Comparison of ENCODE assay signal across 5 fruit fly cellular contexts in genomic region chrX:7702160-7702907, dm6.
TF ChIP-seq lines count a peak whose summit lies in the region.

No protein-coding gene starts in this region.

- no peak for TF ChIP-seq CTCF in whole organism, embryonic (GFP tag; optimal IDR thresholded peaks at IDR 0.05; lab: Kevin White, UChicago)

TF ChIP-seq in whole organism, adult, 20 proteins besides CTCF, POLR2A, EP300 and RAD21 (continues in another document):
- TF ChIP-seq pad (GFP tag; optimal IDR thresholded peaks at IDR 0.05; lab: Kevin White, UChicago) (peak; percentile 33), Crg-1 (GFP tag; optimal IDR thresholded peaks at IDR 0.05; lab: Kevin White, UChicago) (peak; percentile 4), cnc (optimal IDR thresholded peaks at IDR 0.05; lab: Kevin White, UChicago) (no peak), cic (GFP tag; optimal IDR thresholded peaks at IDR 0.05; lab: Kevin White, UChicago) (peak; percentile 79), bab1 (GFP tag; optimal IDR thresholded peaks at IDR 0.05; lab: Kevin White, UChicago) (no peak), tj (GFP tag; optimal IDR thresholded peaks at IDR 0.05; lab: Kevin White, UChicago) (peak; percentile 74), Mnt (GFP tag; optimal IDR thresholded peaks at IDR 0.05; lab: Kevin White, UChicago) (peak; percentile 85), CG14711 (tag; optimal IDR thresholded peaks at IDR 0.05; lab: Kevin White, UChicago) (no peak), CG7045 (GFP tag; optimal IDR thresholded peaks at IDR 0.05; lab: Kevin White, UChicago) (no peak), ovo (GFP tag; optimal IDR thresholded peaks at IDR 0.05; lab: Kevin White, UChicago) (peak; percentile 28), CG11617 (GFP tag; optimal IDR thresholded peaks at IDR 0.05; lab: Kevin White, UChicago) (no peak), kay (GFP tag; lab: Kevin White, UChicago; ENCODE audit: borderline replicate concordance) (no peak), toe (GFP tag; optimal IDR thresholded peaks at IDR 0.05; lab: Kevin White, UChicago) (no peak), CG5204 (GFP tag; optimal IDR thresholded peaks at IDR 0.05; lab: Kevin White, UChicago) (no peak), CG1620 (GFP tag; optimal IDR thresholded peaks at IDR 0.05; lab: Kevin White, UChicago) (peak; percentile 43), CG33017 (tag; optimal IDR thresholded peaks at IDR 0.05; lab: Kevin White, UChicago) (no peak), CG12768 (GFP tag; optimal IDR thresholded peaks at IDR 0.05; lab: Kevin White, UChicago) (no peak), Hr96 (GFP tag; optimal IDR thresholded peaks at IDR 0.05; lab: Kevin White, UChicago) (peak; percentile 30), CG7101 (tag; optimal IDR thresholded peaks at IDR 0.05; lab: Kevin White, UChicago) (peak; percentile 55)

TF ChIP-seq in whole organism, embryonic, 481 proteins besides CTCF, POLR2A, EP300 and RAD21 (continues in another document):
- peak in 1 of 2 experiments; percentile 93 for TF ChIP-seq Pdp1 (GFP tag; optimal IDR thresholded peaks at IDR 0.05; lab: Kevin White, UChicago)
- TF ChIP-seq chinmo (GFP tag; IDR thresholded peaks at IDR 0.05; lab: Robert Waterston, UW; ENCODE audit: partially characterized antibody), result 0 out of 4 replicates have a peak, but pooled peaks have one; percentile 52
- no peak for TF ChIP-seq CG15269 (tag; optimal IDR thresholded peaks at IDR 0.05; lab: Kevin White, UChicago)
- 0 out of 2 replicates have a peak, but pooled peaks have one; percentile 13 for TF ChIP-seq slbo (GFP tag; IDR thresholded peaks at IDR 0.05; lab: Robert Waterston, UW)
- 0 out of 3 replicates have a peak, but pooled peaks have one; percentile 19 for TF ChIP-seq CG11456 (GFP tag; IDR thresholded peaks at IDR 0.05; lab: Robert Waterston, UW)
- TF ChIP-seq chm (GFP tag; IDR thresholded peaks at IDR 0.05; lab: Robert Waterston, UW), result peak; percentile 29; the same call in 1 of the 2 replicates
- no peak for TF ChIP-seq CG9797 (GFP tag; optimal IDR thresholded peaks at IDR 0.05; lab: Kevin White, UChicago)
- peak; percentile 9; the same call in 1 of the 2 replicates for TF ChIP-seq NFAT (GFP tag; IDR thresholded peaks at IDR 0.05; lab: Robert Waterston, UW)
- TF ChIP-seq CG34224 (GFP tag; IDR thresholded peaks at IDR 0.05; lab: Robert Waterston, UW; ENCODE audit: partially characterized antibody), result no peak
- no peak for TF ChIP-seq dan (GFP tag; IDR thresholded peaks at IDR 0.05; lab: Robert Waterston, UW)
- TF ChIP-seq mirr (GFP tag; optimal IDR thresholded peaks at IDR 0.05; lab: Kevin White, UChicago), result peak; percentile 38
- TF ChIP-seq maf-S (GFP tag; optimal IDR thresholded peaks at IDR 0.05; lab: Kevin White, UChicago), result no peak
- peak; percentile 43 for TF ChIP-seq nom (GFP tag; optimal IDR thresholded peaks at IDR 0.05; lab: Kevin White, UChicago)
- no peak for TF ChIP-seq lov (optimal IDR thresholded peaks at IDR 0.05; lab: Kevin White, UChicago)
- TF ChIP-seq lov (GFP tag; IDR thresholded peaks at IDR 0.05; lab: Robert Waterston, UW), result 0 out of 3 replicates have a peak, but pooled peaks have one; percentile 44
- TF ChIP-seq Vsx1 (GFP tag; optimal IDR thresholded peaks at IDR 0.05; lab: Kevin White, UChicago), result peak; percentile 3
- TF ChIP-seq gem (tag; optimal IDR thresholded peaks at IDR 0.05; lab: Kevin White, UChicago), result no peak

TF ChIP-seq in whole organism, prepupa, 60 proteins besides CTCF, POLR2A, EP300 and RAD21:
- TF ChIP-seq Blimp-1 (GFP tag; optimal IDR thresholded peaks at IDR 0.05; lab: Kevin White, UChicago) (no peak), pdm3 (GFP tag; optimal IDR thresholded peaks at IDR 0.05; lab: Kevin White, UChicago) (no peak), Lpt (GFP tag; optimal IDR thresholded peaks at IDR 0.05; lab: Kevin White, UChicago) (peak; percentile 32), eg (GFP tag; IDR thresholded peaks at IDR 0.05; lab: Robert Waterston, UW) (peak; percentile 49; the same call in 1 of the 3 replicates), CG6808 (GFP tag; optimal IDR thresholded peaks at IDR 0.05; lab: Kevin White, UChicago) (peak; percentile 2), CG9139 (GFP tag; optimal IDR thresholded peaks at IDR 0.05; lab: Kevin White, UChicago) (peak; percentile 13), Eip78C (GFP tag; lab: Kevin White, UChicago) (no peak), CG6163 (GFP tag; IDR thresholded peaks at IDR 0.05; lab: Robert Waterston, UW) (peak; percentile 63; the same call in 2 of the 3 replicates), vri (GFP tag; optimal IDR thresholded peaks at IDR 0.05; lab: Kevin White, UChicago) (peak; percentile 25), CG8119 (GFP tag; IDR thresholded peaks at IDR 0.05; lab: Robert Waterston, UW) (peak; percentile 15; the same call in 1 of the 3 replicates), CG11294 (GFP tag; IDR thresholded peaks at IDR 0.05; lab: Robert Waterston, UW) (no peak), CG15336 (GFP tag; IDR thresholded peaks at IDR 0.05; lab: Robert Waterston, UW) (peak; percentile 55; the same call in 1 of the 2 replicates), CG6276 (GFP tag; optimal IDR thresholded peaks at IDR 0.05; lab: Kevin White, UChicago) (peak; percentile 23)

TF ChIP-seq in whole organism, pupa, 21 proteins besides CTCF, POLR2A, EP300 and RAD21:
- TF ChIP-seq CG34367 (tag; optimal IDR thresholded peaks at IDR 0.05; lab: Kevin White, UChicago) (no peak), CG8159 (tag; optimal IDR thresholded peaks at IDR 0.05; lab: Kevin White, UChicago) (no peak), rn (GFP tag; IDR thresholded peaks at IDR 0.05; lab: Robert Waterston, UW) (no peak), CG15710 (tag; optimal IDR thresholded peaks at IDR 0.05; lab: Kevin White, UChicago) (no peak), CG17806 (tag; optimal IDR thresholded peaks at IDR 0.05; lab: Kevin White, UChicago) (no peak), EcR (GFP tag; optimal IDR thresholded peaks at IDR 0.05; lab: Kevin White, UChicago) (no peak), CG32121 (GFP tag; IDR thresholded peaks at IDR 0.05; lab: Robert Waterston, UW) (no peak), Pif1A (GFP tag; optimal IDR thresholded peaks at IDR 0.05; lab: Kevin White, UChicago) (no peak), gl (tag; optimal IDR thresholded peaks at IDR 0.05; lab: Kevin White, UChicago) (peak; percentile 44), Snoo (tag; optimal IDR thresholded peaks at IDR 0.05; lab: Kevin White, UChicago) (no peak), Ets98B (GFP tag; IDR thresholded peaks at IDR 0.05; lab: Robert Waterston, UW) (peak; percentile 64), CG10348 (GFP tag; IDR thresholded peaks at IDR 0.05; lab: Robert Waterston, UW) (no peak), CG4496 (GFP tag; IDR thresholded peaks at IDR 0.05; lab: Robert Waterston, UW) (peak; percentile 33; the same call in 1 of the 3 replicates), CG12605 (GFP tag; IDR thresholded peaks at IDR 0.05; lab: Robert Waterston, UW) (peak; percentile 50; the same call in 1 of the 2 replicates), CG9948 (tag; optimal IDR thresholded peaks at IDR 0.05; lab: Kevin White, UChicago) (no peak), CG13204 (GFP tag; optimal IDR thresholded peaks at IDR 0.05; lab: Kevin White, UChicago) (no peak), D1 (tag; optimal IDR thresholded peaks at IDR 0.05; lab: Kevin White, UChicago) (no peak), CG8301 (tag; optimal IDR thresholded peaks at IDR 0.05; lab: Kevin White, UChicago) (no peak), fd96Ca (GFP tag; IDR thresholded peaks at IDR 0.05; lab: Robert Waterston, UW) (0 out of 3 replicates have a peak, but pooled peaks have one; percentile 24), Pif1B (GFP tag; optimal IDR thresholded peaks at IDR 0.05; lab: Kevin White, UChicago) (no peak), CG14655 (GFP tag; optimal IDR thresholded peaks at IDR 0.05; lab: Kevin White, UChicago) (no peak)

TF ChIP-seq in whole organism, wandering third instar larva, 38 proteins besides CTCF, POLR2A, EP300 and RAD21:
- no peak for TF ChIP-seq Rel (GFP tag; optimal IDR thresholded peaks at IDR 0.05; lab: Kevin White, UChicago)
- peak; percentile 23 for TF ChIP-seq Rel (tag; optimal IDR thresholded peaks at IDR 0.05; lab: Kevin White, UChicago)
- no peak for TF ChIP-seq CrebA (GFP tag; optimal IDR thresholded peaks at IDR 0.05; lab: Kevin White, UChicago; ENCODE audit: borderline replicate concordance)
- TF ChIP-seq tai (GFP tag; optimal IDR thresholded peaks at IDR 0.05; lab: Kevin White, UChicago), result no peak
- peak; percentile 96 for TF ChIP-seq Dif (GFP tag; optimal IDR thresholded peaks at IDR 0.05; lab: Kevin White, UChicago; ENCODE audit: partially characterized antibody)
- peak; percentile 28 for TF ChIP-seq Hr83 (GFP tag; optimal IDR thresholded peaks at IDR 0.05; lab: Kevin White, UChicago; ENCODE audit: poor library complexity, severe bottlenecking)
- no peak for TF ChIP-seq psq (GFP tag; optimal IDR thresholded peaks at IDR 0.05; lab: Kevin White, UChicago)
- TF ChIP-seq Vsx2 (GFP tag; optimal IDR thresholded peaks at IDR 0.05; lab: Kevin White, UChicago; ENCODE audit: partially characterized antibody), result peak; percentile 91
- no peak for TF ChIP-seq Mio (GFP tag; optimal IDR thresholded peaks at IDR 0.05; lab: Kevin White, UChicago)
- peak; percentile 91 to 96 for TF ChIP-seq dl (GFP tag; optimal IDR thresholded peaks at IDR 0.05; lab: Kevin White, UChicago; ENCODE audit: insufficient read depth in 1 of 2, partially characterized antibody in 2 of 2)
- TF ChIP-seq rgr (GFP tag; optimal IDR thresholded peaks at IDR 0.05; lab: Kevin White, UChicago), result peak; percentile 10
